Worm (Caenorhabditis elegans) whole organism, L3 larva: ENCODE data around the gene mrps-34.

Experiments used
- ZK546.5 ChIP-seq: sonication (generic microtip); optimal IDR thresholded peaks from 2 replicates; lab custom pipeline; 2017; ENCODE audit warnings: missing biosample characterization, missing genetic modification characterization
- ceh-16 ChIP-seq: sonication (generic microtip); optimal IDR thresholded peaks from 2 replicates; lab custom pipeline; 2017; ENCODE audit warnings: missing biosample characterization, missing genetic modification characterization
- fkh-10 ChIP-seq: sonication (generic microtip); optimal IDR thresholded peaks from 2 replicates; lab custom pipeline; 2017; ENCODE audit warnings: missing biosample characterization, missing genetic modification reagents, missing genetic modification characterization
- hmg-11 ChIP-seq: sonication (generic microtip); optimal IDR thresholded peaks from 2 replicates; lab custom pipeline; 2016; ENCODE audit warnings: missing genetic modification characterization, missing compliant biosample characterization
- lin-39 ChIP-seq: fragments of 150-350 bp; optimal IDR thresholded peaks from 2 replicates; lab custom pipeline; 2018; ENCODE audit warnings: missing biosample characterization, missing genetic modification reagents, missing genetic modification characterization
- lsy-12 ChIP-seq: sonication (generic microtip); optimal IDR thresholded peaks from 2 replicates; lab custom pipeline; 2016; ENCODE audit warnings: mild to moderate bottlenecking, missing genetic modification characterization, missing compliant biosample characterization
- zag-1 ChIP-seq: fragments of 150-350 bp; optimal IDR thresholded peaks from 2 replicates; lab custom pipeline; 2014; ENCODE audit warnings: missing biosample characterization, missing genetic modification characterization
- ztf-11 ChIP-seq: fragments of 150-350 bp; optimal IDR thresholded peaks from 2 replicates; lab custom pipeline; 2014; ENCODE audit warnings: missing biosample characterization, missing genetic modification characterization

ce11 chrIII:4498938-4499337 lies 43.3 kb downstream of the mrps-34 start, which contains the start of the genes C07G2.5 and atf-7:
- TF ChIP-seq ZK546.5 (tag; lab: Kevin White, UChicago) (no peak), ztf-11 (no peak), fkh-10 (GFP tag; lab: Kevin White, UChicago) (no peak), hmg-11 (tag; lab: Kevin White, UChicago) (no peak), lin-39 (tag; lab: Kevin White, UChicago) (no peak), ceh-16 (no peak), lsy-12 (tag; lab: Kevin White, UChicago) (no peak), zag-1 (tag; lab: Kevin White, UChicago) (no peak)
